Fruit fly (Drosophila melanogaster): ENCODE data around the gene yl.
A peak's percentile ranks its signal among the peaks of the same experiment; 100 is the strongest.

The yl gene

dm6 chrX:14209209-14209781 lies 16.3 kb downstream of the yl start (continued):
- no peak for TF ChIP-seq lola (GFP tag; optimal IDR thresholded peaks at IDR 0.05)
- TF ChIP-seq CrebA (GFP tag; optimal IDR thresholded peaks at IDR 0.05; ENCODE audit: borderline replicate concordance): no peak
- TF ChIP-seq CG32264 (GFP tag; optimal IDR thresholded peaks at IDR 0.05): no peak
- no peak for TF ChIP-seq rgr (GFP tag; optimal IDR thresholded peaks at IDR 0.05)
- no peak for TF ChIP-seq tai (GFP tag; optimal IDR thresholded peaks at IDR 0.05)
- TF ChIP-seq CG9705 (GFP tag; optimal IDR thresholded peaks at IDR 0.05): no peak

- TF ChIP-seq Sp1 (GFP tag; optimal IDR thresholded peaks at IDR 0.05): no peak
- peak; percentile 55 for TF ChIP-seq psq (GFP tag; optimal IDR thresholded peaks at IDR 0.05)
- TF ChIP-seq CG32264 (GFP tag; optimal IDR thresholded peaks at IDR 0.05): no peak
- no peak for TF ChIP-seq Hr78 (GFP tag; optimal IDR thresholded peaks at IDR 0.05)
- TF ChIP-seq dl (GFP tag; optimal IDR thresholded peaks at IDR 0.05; ENCODE audit: insufficient read depth in 1 of 2, partially characterized antibody in 2 of 2): peak in 1 of 2 experiments; percentile 44
- TF ChIP-seq br (GFP tag; optimal IDR thresholded peaks at IDR 0.05): no peak
- no peak for TF ChIP-seq usp (GFP tag; optimal IDR thresholded peaks at IDR 0.05)
- peak; percentile 29 for TF ChIP-seq CrebA (GFP tag; optimal IDR thresholded peaks at IDR 0.05; ENCODE audit: borderline replicate concordance)
- peak; percentile 31 for TF ChIP-seq fru (GFP tag; optimal IDR thresholded peaks at IDR 0.05)
- TF ChIP-seq dmrt93B (GFP tag; optimal IDR thresholded peaks at IDR 0.05): no peak
- TF ChIP-seq Vsx2 (GFP tag; optimal IDR thresholded peaks at IDR 0.05; ENCODE audit: partially characterized antibody): peak; percentile 24
- TF ChIP-seq foxo (GFP tag; optimal IDR thresholded peaks at IDR 0.05): peak in 1 of 2 experiments; percentile 7
- peak; percentile 66 for TF ChIP-seq Dif (GFP tag; optimal IDR thresholded peaks at IDR 0.05; ENCODE audit: partially characterized antibody)
- no peak for TF ChIP-seq N (GFP tag; optimal IDR thresholded peaks at IDR 0.05)
- no peak for TF ChIP-seq Dfd (GFP tag; optimal IDR thresholded peaks at IDR 0.05)
- no peak for TF ChIP-seq Hr83 (GFP tag; optimal IDR thresholded peaks at IDR 0.05; ENCODE audit: poor library complexity, severe bottlenecking)
- TF ChIP-seq h (GFP tag; optimal IDR thresholded peaks at IDR 0.05): peak; percentile 2
- no peak for TF ChIP-seq dsf (GFP tag; optimal IDR thresholded peaks at IDR 0.05; ENCODE audit: borderline replicate concordance)
- TF ChIP-seq sage (GFP tag; optimal IDR thresholded peaks at IDR 0.05): no peak
- no peak for TF ChIP-seq pan (optimal IDR thresholded peaks at IDR 0.05)
- TF ChIP-seq OdsH (GFP tag; optimal IDR thresholded peaks at IDR 0.05): no peak
- no peak for TF ChIP-seq Myc (optimal IDR thresholded peaks at IDR 0.05)
- no peak for TF ChIP-seq Rel (GFP tag; optimal IDR thresholded peaks at IDR 0.05)
- TF ChIP-seq Rel (tag; optimal IDR thresholded peaks at IDR 0.05): peak; percentile 53
- no peak for TF ChIP-seq Hnf4 (GFP tag; optimal IDR thresholded peaks at IDR 0.05)
- no peak for TF ChIP-seq GATAd (GFP tag; optimal IDR thresholded peaks at IDR 0.05)
- peak; percentile 23 for TF ChIP-seq woc (GFP tag; optimal IDR thresholded peaks at IDR 0.05)
- no peak for TF ChIP-seq tai (GFP tag; optimal IDR thresholded peaks at IDR 0.05)
These were observed 18.4 kb downstream of the yl start for dm6 chrX:14211250-14211944.

- TF ChIP-seq sage (GFP tag; optimal IDR thresholded peaks at IDR 0.05) (no peak), brk (GFP tag; optimal IDR thresholded peaks at IDR 0.05) (no peak), sv (GFP tag; optimal IDR thresholded peaks at IDR 0.05) (no peak), fru (GFP tag; optimal IDR thresholded peaks at IDR 0.05) (no peak), N (GFP tag; optimal IDR thresholded peaks at IDR 0.05) (no peak), Myc (optimal IDR thresholded peaks at IDR 0.05) (no peak), Rel (GFP tag; optimal IDR thresholded peaks at IDR 0.05) (no peak), Rel (tag; optimal IDR thresholded peaks at IDR 0.05) (no peak), ey (GFP tag; optimal IDR thresholded peaks at IDR 0.05) (no peak), Vsx2 (GFP tag; optimal IDR thresholded peaks at IDR 0.05; ENCODE audit: partially characterized antibody) (peak; percentile 53), dmrt93B (GFP tag; optimal IDR thresholded peaks at IDR 0.05) (no peak), pan (optimal IDR thresholded peaks at IDR 0.05) (no peak), Dif (GFP tag; optimal IDR thresholded peaks at IDR 0.05; ENCODE audit: partially characterized antibody) (peak; percentile 74), lola (GFP tag; optimal IDR thresholded peaks at IDR 0.05) (no peak), OdsH (GFP tag; optimal IDR thresholded peaks at IDR 0.05) (no peak), woc (GFP tag; optimal IDR thresholded peaks at IDR 0.05) (no peak), rgr (GFP tag; optimal IDR thresholded peaks at IDR 0.05) (no peak), dsf (GFP tag; optimal IDR thresholded peaks at IDR 0.05; ENCODE audit: borderline replicate concordance) (no peak), Abd-B (GFP tag; optimal IDR thresholded peaks at IDR 0.05) (no peak), Dfd (GFP tag; optimal IDR thresholded peaks at IDR 0.05) (no peak), Hnf4 (GFP tag; optimal IDR thresholded peaks at IDR 0.05) (no peak), CG9705 (GFP tag; optimal IDR thresholded peaks at IDR 0.05) (no peak), HLH106 (tag; optimal IDR thresholded peaks at IDR 0.05) (no peak), dl (GFP tag; optimal IDR thresholded peaks at IDR 0.05; ENCODE audit: insufficient read depth in 1 of 2, partially characterized antibody in 2 of 2) (peak; percentile 54 to 85)
These were observed 19.3 kb downstream of the yl start for dm6 chrX:14212147-14212792.

Data from whole organism, wandering third instar larva.